Worm (Caenorhabditis elegans) whole organism, early embryonic: ENCODE results near the gene paf-2.

Source experiments
- B0310.2 ChIP-seq: sonication (generic microtip); optimal IDR thresholded peaks from 2 replicates; lab custom pipeline; 2016; ENCODE audit warnings: mild to moderate bottlenecking, missing genetic modification characterization, missing compliant biosample characterization
- F13C5.2 ChIP-seq: sonication (generic microtip); optimal IDR thresholded peaks from 2 replicates; lab custom pipeline; 2017; ENCODE audit warnings: mild to moderate bottlenecking, missing genetic modification characterization, inconsistent platforms, missing compliant biosample characterization
- aly-1 ChIP-seq: sonication (generic microtip); optimal IDR thresholded peaks from 2 replicates; lab custom pipeline; 2016; ENCODE audit warnings: missing genetic modification characterization, missing compliant biosample characterization
- ama-1 ChIP-seq: fragments of 150-350 bp; optimal IDR thresholded peaks from 2 replicates; lab custom pipeline; 2014
- ceh-13 ChIP-seq: fragments of 200-800 bp; sonication (Bioruptor generic); optimal IDR thresholded peaks from 2 replicates; lab custom pipeline; 2018; ENCODE audit warnings: mild to moderate bottlenecking, missing genetic modification characterization, missing compliant biosample characterization
- ceh-36 ChIP-seq: sonication (generic microtip); optimal IDR thresholded peaks from 2 replicates; lab custom pipeline; 2016; ENCODE audit warnings: missing genetic modification characterization, inconsistent platforms, missing compliant biosample characterization
- ets-7 ChIP-seq: sonication (generic microtip); optimal IDR thresholded peaks from 2 replicates; lab custom pipeline; 2016; ENCODE audit warnings: missing genotype, missing genetic modification characterization, missing compliant biosample characterization
- flt-1 ChIP-seq: fragments of 200-800 bp; sonication (Bioruptor generic); IDR thresholded peaks from 2 replicates; pipeline ENCODE4 v1.3.6; 2022; ENCODE audit warnings: missing genetic modification characterization, missing compliant biosample characterization
- hmbx-1 ChIP-seq: sonication (generic microtip); optimal IDR thresholded peaks from 2 replicates; lab custom pipeline; 2016; ENCODE audit warnings: mild to moderate bottlenecking, missing genetic modification characterization, missing compliant biosample characterization
- hmg-4 ChIP-seq: fragments of 200-800 bp; sonication (Bioruptor generic); optimal IDR thresholded peaks from 2 replicates; lab custom pipeline; 2018; ENCODE audit warnings: mild to moderate bottlenecking, missing genetic modification characterization, missing compliant biosample characterization
- hnd-1 ChIP-seq: sonication (generic microtip); optimal IDR thresholded peaks from 2 replicates; lab custom pipeline; 2016; ENCODE audit warnings: missing genetic modification characterization, missing compliant biosample characterization
- pes-1 ChIP-seq: fragments of 200-800 bp; sonication (Bioruptor generic); IDR thresholded peaks from 2 replicates; pipeline ENCODE4 v1.3.6; 2022; ENCODE audit warnings: missing genetic modification reagents, missing genetic modification characterization, missing compliant biosample characterization
- scrt-1 ChIP-seq: fragments of 200-800 bp; sonication (Bioruptor generic); IDR thresholded peaks from 2 replicates; pipeline ENCODE4 v1.3.6; 2022; ENCODE audit warnings: missing genetic modification characterization, missing compliant biosample characterization
- sea-1 ChIP-seq: fragments of 200-800 bp; sonication (Bioruptor generic); conservative IDR thresholded peaks from 2 replicates; pipeline ENCODE4 v1.3.6; 2022; ENCODE audit warnings: missing genetic modification characterization, missing compliant biosample characterization
- tbx-11 ChIP-seq: fragments of 200-800 bp; sonication (Bioruptor generic); IDR thresholded peaks from 2 replicates; pipeline ENCODE4 v1.3.6; 2022; ENCODE audit warnings: missing genetic modification characterization, missing compliant biosample characterization
- tbx-37 ChIP-seq: fragments of 200-800 bp; sonication (Bioruptor generic); conservative IDR thresholded peaks from 2 replicates; pipeline ENCODE4 v1.3.6; 2022; ENCODE audit warnings: missing genetic modification reagents, missing genetic modification characterization, missing compliant biosample characterization
- tra-4 ChIP-seq: sonication (generic microtip); optimal IDR thresholded peaks from 2 replicates; lab custom pipeline; 2017; ENCODE audit warnings: missing genetic modification characterization, missing compliant biosample characterization

The paf-2 gene

ce11 chrX:4320563-4320962 lies 23.0 kb upstream of the paf-2 start, which contains the start of gene dop-6:
Gene dop-6 (plus strand): TSS chrX:4320863.
- TF ChIP-seq hnd-1 (no peak), F13C5.2 (tag; lab: Kevin White, UChicago) (no peak), aly-1 (tag; lab: Kevin White, UChicago) (no peak), hmg-4 (no peak), hmbx-1 (tag; lab: Kevin White, UChicago) (no peak), tbx-11 (GFP tag; lab: Robert Waterston, UW) (no peak)

ce11 chrX:4317095-4317494 lies 19.6 kb upstream of the paf-2 start:
- TF ChIP-seq aly-1 (tag; lab: Kevin White, UChicago), result no peak
- TF ChIP-seq hnd-1, result no peak
- no peak for TF ChIP-seq ceh-36 (tag; lab: Kevin White, UChicago)
- no peak for TF ChIP-seq B0310.2 (tag; lab: Kevin White, UChicago)
- TF ChIP-seq ets-7 (tag; lab: Kevin White, UChicago), result no peak
- no peak for TF ChIP-seq F13C5.2 (tag; lab: Kevin White, UChicago)
- TF ChIP-seq ama-1 (lab: Kevin White, UChicago), result no peak
- TF ChIP-seq hmg-4, result no peak
- TF ChIP-seq tbx-37 (GFP tag; lab: Robert Waterston, UW), result no peak
- TF ChIP-seq pes-1, result no peak
- TF ChIP-seq flt-1 (GFP tag; lab: Robert Waterston, UW), result no peak
- no peak for TF ChIP-seq hmbx-1 (tag; lab: Kevin White, UChicago)
- no peak for TF ChIP-seq tbx-11 (GFP tag; lab: Robert Waterston, UW)
- TF ChIP-seq tra-4 (tag; lab: Kevin White, UChicago), result no peak

ce11 chrX:4314939-4315338 lies 17.4 kb upstream of the paf-2 start:
- no peak for TF ChIP-seq F13C5.2 (tag; lab: Kevin White, UChicago)
- no peak for TF ChIP-seq scrt-1 (GFP tag; lab: Robert Waterston, UW)
- TF ChIP-seq hnd-1, result no peak
- TF ChIP-seq pes-1, result no peak
- TF ChIP-seq flt-1 (GFP tag; lab: Robert Waterston, UW), result no peak
- TF ChIP-seq ama-1 (lab: Kevin White, UChicago), result no peak
- no peak for TF ChIP-seq hmbx-1 (tag; lab: Kevin White, UChicago)
- TF ChIP-seq hmg-4, result no peak
- no peak for TF ChIP-seq ceh-13 (GFP tag; lab: Kevin White, UChicago)
- no peak for TF ChIP-seq ceh-36 (tag; lab: Kevin White, UChicago)
- TF ChIP-seq aly-1 (tag; lab: Kevin White, UChicago), result no peak

- TF ChIP-seq ceh-36 (tag; lab: Kevin White, UChicago) (no peak), tbx-37 (GFP tag; lab: Robert Waterston, UW) (no peak), F13C5.2 (tag; lab: Kevin White, UChicago) (no peak), aly-1 (tag; lab: Kevin White, UChicago) (no peak), pes-1 (no peak), hmbx-1 (tag; lab: Kevin White, UChicago) (no peak), tra-4 (tag; lab: Kevin White, UChicago) (no peak), ama-1 (lab: Kevin White, UChicago) (no peak), ceh-13 (GFP tag; lab: Kevin White, UChicago) (no peak), tbx-11 (GFP tag; lab: Robert Waterston, UW) (no peak), flt-1 (GFP tag; lab: Robert Waterston, UW) (no peak), hmg-4 (no peak), hnd-1 (no peak), B0310.2 (tag; lab: Kevin White, UChicago) (no peak), ets-7 (tag; lab: Kevin White, UChicago) (no peak), sea-1 (GFP tag; lab: Robert Waterston, UW) (no peak)
These were observed 14.1 kb upstream of the paf-2 start, which contains the start of gene C52B9.8 for ce11 chrX:4311668-4312067. Gene C52B9.8 (minus strand): TSS chrX:4311768.

- TF ChIP-seq hmg-4 (no peak), aly-1 (tag; lab: Kevin White, UChicago) (no peak), ceh-36 (tag; lab: Kevin White, UChicago) (peak; percentile 12), F13C5.2 (tag; lab: Kevin White, UChicago) (no peak), flt-1 (GFP tag; lab: Robert Waterston, UW) (no peak), ets-7 (tag; lab: Kevin White, UChicago) (no peak), B0310.2 (tag; lab: Kevin White, UChicago) (no peak), ama-1 (lab: Kevin White, UChicago) (no peak), sea-1 (GFP tag; lab: Robert Waterston, UW) (no peak), tbx-37 (GFP tag; lab: Robert Waterston, UW) (peak; percentile 36; the same call in 1 of the 2 replicates), tra-4 (tag; lab: Kevin White, UChicago) (no peak), pes-1 (no peak)
These were observed 10.0 kb upstream of the paf-2 start for ce11 chrX:4307559-4308005.

- TF ChIP-seq ceh-13 (GFP tag; lab: Kevin White, UChicago) (no peak), F13C5.2 (tag; lab: Kevin White, UChicago) (no peak)
These were observed 9.3 kb upstream of the paf-2 start, which contains the start of gene pqn-15 for ce11 chrX:4306861-4307260. Gene pqn-15 (minus strand): TSS chrX:4306961.

- no peak for TF ChIP-seq hnd-1
- no peak for TF ChIP-seq ceh-13 (GFP tag; lab: Kevin White, UChicago)
- TF ChIP-seq ceh-36 (tag; lab: Kevin White, UChicago), result no peak
- TF ChIP-seq hmg-4, result no peak
- no peak for TF ChIP-seq flt-1 (GFP tag; lab: Robert Waterston, UW)
- TF ChIP-seq aly-1 (tag; lab: Kevin White, UChicago), result no peak
- TF ChIP-seq hmbx-1 (tag; lab: Kevin White, UChicago), result no peak
- TF ChIP-seq tra-4 (tag; lab: Kevin White, UChicago), result no peak
- TF ChIP-seq F13C5.2 (tag; lab: Kevin White, UChicago), result no peak
These were observed 5.7 kb upstream of the paf-2 start for ce11 chrX:4303200-4303599.
